Worm (Caenorhabditis elegans): Measurements from ENCODE around the gene pmk-3.

pmk-3 gene

ce11 chrIV:8165950-8166349 lies 26.9 kb downstream of the pmk-3 start, which contains the start of gene B0218.7:
B0218.7 (minus strand) TSS chrIV:8166050.
- no peak for TF ChIP-seq elt-3 (tag; optimal IDR thresholded peaks at IDR 0.05)
- no peak for TF ChIP-seq mml-1 (tag; optimal IDR thresholded peaks at IDR 0.05)
- TF ChIP-seq ceh-28 (tag; optimal IDR thresholded peaks at IDR 0.05), result no peak
- TF ChIP-seq lsy-12 (tag; optimal IDR thresholded peaks at IDR 0.05), result no peak
- TF ChIP-seq egl-27 (tag; optimal IDR thresholded peaks at IDR 0.05), result no peak
- TF ChIP-seq hmg-11 (tag; optimal IDR thresholded peaks at IDR 0.05), result no peak
- TF ChIP-seq tbx-2 (tag; optimal IDR thresholded peaks at IDR 0.05), result no peak
- no peak for TF ChIP-seq nhr-43 (tag; optimal IDR thresholded peaks at IDR 0.05; ENCODE audit: poor library complexity, severe bottlenecking)
- no peak for TF ChIP-seq zag-1 (tag; optimal IDR thresholded peaks at IDR 0.05)
- TF ChIP-seq nhr-23 (tag; optimal IDR thresholded peaks at IDR 0.05), result no peak
- no peak for TF ChIP-seq fkh-2 (tag; optimal IDR thresholded peaks at IDR 0.05)
- no peak for TF ChIP-seq snpc-4 (tag; optimal IDR thresholded peaks at IDR 0.05)
- TF ChIP-seq elt-1 (tag; optimal IDR thresholded peaks at IDR 0.05), result no peak
- TF ChIP-seq pha-4 (tag; optimal IDR thresholded peaks at IDR 0.05), result no peak
- TF ChIP-seq eor-1 (tag; optimal IDR thresholded peaks at IDR 0.05), result no peak
- no peak for TF ChIP-seq nhr-76 (tag; optimal IDR thresholded peaks at IDR 0.05)
- TF ChIP-seq sea-2 (GFP tag; optimal IDR thresholded peaks at IDR 0.05), result no peak
- TF ChIP-seq nhr-67 (tag; optimal IDR thresholded peaks at IDR 0.05), result no peak
- no peak for TF ChIP-seq egl-5 (tag; optimal IDR thresholded peaks at IDR 0.05)

ce11 chrIV:8168660-8169059 lies 29.6 kb downstream of the pmk-3 start, which contains the start of gene clec-52:
clec-52 (minus strand) TSS chrIV:8168760.
- TF ChIP-seq lin-39 (tag; optimal IDR thresholded peaks at IDR 0.05), result no peak
- peak; percentile 23 for TF ChIP-seq elt-2 (tag; optimal IDR thresholded peaks at IDR 0.05)

DNA sequence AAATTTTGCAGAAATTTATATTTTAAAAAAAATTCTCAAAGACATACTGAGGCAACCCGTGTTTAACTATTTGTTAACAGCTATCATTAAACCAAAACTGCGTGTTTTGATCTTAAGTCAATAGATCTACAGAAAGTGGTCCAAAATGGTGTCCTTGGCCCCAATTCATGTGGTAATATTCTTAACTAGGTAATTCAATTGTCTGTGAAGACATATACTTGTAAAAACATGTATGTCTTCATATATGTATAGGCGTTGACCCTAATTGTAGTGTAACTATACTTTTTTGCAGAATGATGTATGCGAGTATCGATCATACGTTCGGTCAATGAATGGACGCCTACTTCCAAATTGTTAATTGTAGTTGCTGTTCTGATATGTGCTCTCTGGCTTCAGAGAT lies 30.7 kb downstream of the pmk-3 start, which contains the start of gene C07G1.15:
Gene C07G1.15 (plus strand): TSS at position 301 of the 400 bp plus-strand sequence.
- TF ChIP-seq ZK546.5 (tag; optimal IDR thresholded peaks at IDR 0.05) (no peak), elt-1 (tag; optimal IDR thresholded peaks at IDR 0.05) (no peak), R02D3.7 (tag; optimal IDR thresholded peaks at IDR 0.05) (no peak), jun-1 (tag; optimal IDR thresholded peaks at IDR 0.05) (no peak), pqm-1 (tag; optimal IDR thresholded peaks at IDR 0.05) (no peak), ztf-11 (tag; optimal IDR thresholded peaks at IDR 0.05) (no peak), daf-12 (tag; optimal IDR thresholded peaks at IDR 0.05) (no peak), zag-1 (tag; optimal IDR thresholded peaks at IDR 0.05) (no peak), aly-2 (tag; optimal IDR thresholded peaks at IDR 0.05) (no peak), elt-2 (tag; optimal IDR thresholded peaks at IDR 0.05) (no peak), nhr-23 (tag; optimal IDR thresholded peaks at IDR 0.05) (no peak), skn-1 (tag; optimal IDR thresholded peaks at IDR 0.05) (no peak), egl-5 (tag; optimal IDR thresholded peaks at IDR 0.05) (no peak), ama-1 (optimal IDR thresholded peaks at IDR 0.05) (no peak), lsy-12 (tag; optimal IDR thresholded peaks at IDR 0.05) (no peak), fos-1 (tag; optimal IDR thresholded peaks at IDR 0.05) (no peak), ceh-28 (tag; optimal IDR thresholded peaks at IDR 0.05) (no peak), ceh-9 (tag; optimal IDR thresholded peaks at IDR 0.05) (no peak), nhr-67 (tag; optimal IDR thresholded peaks at IDR 0.05) (no peak), nhr-12 (tag; optimal IDR thresholded peaks at IDR 0.05) (no peak)

DNA sequence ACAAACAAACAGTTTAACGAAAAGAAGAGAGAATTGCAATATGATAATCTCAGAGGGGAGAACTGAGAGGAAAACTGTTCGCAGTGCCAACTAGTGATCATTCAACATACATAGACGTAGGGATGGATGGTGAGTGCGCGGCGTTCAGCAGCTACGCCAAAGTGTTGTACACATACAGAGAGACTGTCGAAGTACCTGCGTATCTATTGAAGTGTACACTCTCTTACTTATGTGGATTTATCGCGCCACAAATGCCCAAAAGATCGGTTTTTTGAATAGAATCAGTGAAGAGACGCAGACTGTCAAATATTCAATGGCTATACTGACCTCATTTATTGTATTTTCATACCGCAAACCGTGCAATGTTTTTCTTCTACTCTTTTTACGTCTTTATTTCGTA lies 31.2 kb downstream of the pmk-3 start:
- TF ChIP-seq fos-1 (tag; optimal IDR thresholded peaks at IDR 0.05) (no peak), fkh-10 (GFP tag; optimal IDR thresholded peaks at IDR 0.05) (no peak), egl-27 (tag; optimal IDR thresholded peaks at IDR 0.05) (no peak), mdl-1 (tag; optimal IDR thresholded peaks at IDR 0.05) (no peak), lsy-12 (tag; optimal IDR thresholded peaks at IDR 0.05) (no peak), pha-4 (tag; optimal IDR thresholded peaks at IDR 0.05) (peak; percentile 89), ceh-16 (tag; optimal IDR thresholded peaks at IDR 0.05) (no peak), nhr-25 (tag; optimal IDR thresholded peaks at IDR 0.05) (peak; percentile 79), lin-15B (tag; optimal IDR thresholded peaks at IDR 0.05) (no peak), R02D3.7 (tag; optimal IDR thresholded peaks at IDR 0.05) (no peak), nhr-23 (tag; optimal IDR thresholded peaks at IDR 0.05) (peak; percentile 90), nhr-77 (tag; optimal IDR thresholded peaks at IDR 0.05) (no peak), nfya-1 (tag; optimal IDR thresholded peaks at IDR 0.05; ENCODE audit: insufficient read depth) (no peak), elt-3 (tag; optimal IDR thresholded peaks at IDR 0.05) (no peak), mml-1 (tag; optimal IDR thresholded peaks at IDR 0.05) (no peak), unc-39 (tag; optimal IDR thresholded peaks at IDR 0.05) (no peak), nhr-12 (tag; optimal IDR thresholded peaks at IDR 0.05) (no peak), ceh-28 (tag; optimal IDR thresholded peaks at IDR 0.05) (peak; percentile 62), zag-1 (tag; optimal IDR thresholded peaks at IDR 0.05) (no peak)

All from whole organism, L3 larva.